Worm (Caenorhabditis elegans) whole organism, midembryonic: Measurements from ENCODE around the gene snf-10.

Experiments
- flt-1 ChIP-seq: fragments of 200-800 bp; sonication (Bioruptor generic); IDR thresholded peaks from 2 replicates; pipeline ENCODE4 v1.3.6; 2022; ENCODE audit warnings: missing genetic modification characterization, missing compliant biosample characterization
- med-1 ChIP-seq: sonication (generic microtip); optimal IDR thresholded peaks from 2 replicates; lab custom pipeline; 2017; ENCODE audit warnings: missing genetic modification characterization, mild to moderate bottlenecking, missing compliant biosample characterization, antibody characterized with exemption, missing genetic modification reagents; ENCODE audit not compliant: insufficient read depth

ce11 chrV:10426253-10426652, 14.4 kb downstream of the snf-10 start, which contains the start of gene apc-10:
- TF ChIP-seq med-1 (no peak), flt-1 (GFP tag; lab: Robert Waterston, UW) (no peak)
